Fruit fly (Drosophila melanogaster): ENCODE measurements around the gene CG31882.

- TF ChIP-seq dsf (GFP tag; optimal IDR thresholded peaks at IDR 0.05; ENCODE audit: borderline replicate concordance): no peak
- no peak for TF ChIP-seq fru (GFP tag; optimal IDR thresholded peaks at IDR 0.05)
- TF ChIP-seq psq (GFP tag; optimal IDR thresholded peaks at IDR 0.05): no peak
- no peak for TF ChIP-seq Dfd (GFP tag; optimal IDR thresholded peaks at IDR 0.05)
- TF ChIP-seq brk (GFP tag; optimal IDR thresholded peaks at IDR 0.05): no peak
- TF ChIP-seq Abd-B (GFP tag; optimal IDR thresholded peaks at IDR 0.05): no peak
- no peak for TF ChIP-seq usp (GFP tag; optimal IDR thresholded peaks at IDR 0.05)
- TF ChIP-seq Hr78 (GFP tag; optimal IDR thresholded peaks at IDR 0.05): no peak
- no peak for TF ChIP-seq N (GFP tag; optimal IDR thresholded peaks at IDR 0.05)
- no peak for TF ChIP-seq h (GFP tag; optimal IDR thresholded peaks at IDR 0.05)
- no peak for TF ChIP-seq pan (optimal IDR thresholded peaks at IDR 0.05)
- no peak for TF ChIP-seq Myc (optimal IDR thresholded peaks at IDR 0.05)
Observed at dm6 chr2L:9607997-9608563, 17.0 kb downstream of the CG31882 start, which contains the start of gene gcm2.

Data from whole organism, wandering third instar larva.